Fruit fly (Drosophila melanogaster) whole organism, prepupa: ENCODE data around the gene CG4820.

Experiments used
- Blimp-1 ChIP-seq: fragments of 200-800 bp; sonication (Bioruptor generic); optimal IDR thresholded peaks from 3 replicates; lab custom pipeline; 2017; ENCODE audit warnings: missing biosample characterization, missing genetic modification characterization, mild to moderate bottlenecking, moderate library complexity, missing genetic modification reagents
- CG10631 ChIP-seq: fragments of 200-800 bp; sonication (Bioruptor generic); optimal IDR thresholded peaks from 2 replicates; lab custom pipeline; 2016; ENCODE audit warnings: missing biosample characterization, missing genetic modification characterization
- CG10669 ChIP-seq: fragments of 200-800 bp; sonication (Bioruptor generic); optimal IDR thresholded peaks from 3 replicates; lab custom pipeline; 2018; ENCODE audit warnings: missing biosample characterization, mild to moderate bottlenecking, missing genetic modification characterization, moderate library complexity
- CG11294 ChIP-seq: fragments of 200-800 bp; sonication (Bioruptor generic); IDR thresholded peaks from 2 replicates; pipeline ENCODE4 v1.3.6; 2022; ENCODE audit warnings: missing biosample characterization, missing genetic modification characterization
- CG11902 ChIP-seq: fragments of 200-800 bp; sonication (Bioruptor generic); optimal IDR thresholded peaks from 3 replicates; lab custom pipeline; 2016; ENCODE audit warnings: missing biosample characterization, missing genetic modification characterization
- CG1621 ChIP-seq: fragments of 200-800 bp; sonication (Bioruptor generic); optimal IDR thresholded peaks from 3 replicates; lab custom pipeline; 2018; ENCODE audit warnings: missing biosample characterization, mild to moderate bottlenecking, missing genetic modification characterization
- CG16779 ChIP-seq: fragments of 200-800 bp; sonication (Bioruptor generic); optimal IDR thresholded peaks from 3 replicates; lab custom pipeline; 2017; ENCODE audit warnings: missing biosample characterization, mild to moderate bottlenecking, missing genetic modification characterization
- CG34406 ChIP-seq: fragments of 200-800 bp; sonication (Bioruptor generic); optimal IDR thresholded peaks from 3 replicates; lab custom pipeline; 2016; ENCODE audit warnings: missing biosample characterization, missing genetic modification characterization
- CG3919 ChIP-seq: fragments of 200-800 bp; sonication (Bioruptor generic); optimal IDR thresholded peaks from 3 replicates; lab custom pipeline; 2016; ENCODE audit warnings: missing biosample characterization, missing genetic modification characterization
- CG4318 ChIP-seq: fragments of 200-800 bp; sonication (Bioruptor generic); optimal IDR thresholded peaks from 3 replicates; lab custom pipeline; 2017; ENCODE audit warnings: missing biosample characterization, mild to moderate bottlenecking, missing genetic modification characterization
- CG6163 ChIP-seq: fragments of 200-800 bp; sonication (Bioruptor generic); IDR thresholded peaks from 3 replicates; pipeline ENCODE4 v1.3.6; 2022; ENCODE audit warnings: missing biosample characterization, missing genetic modification characterization
- CG6276 ChIP-seq: fragments of 200-800 bp; sonication (Bioruptor generic); optimal IDR thresholded peaks from 2 replicates; lab custom pipeline; 2017; ENCODE audit warnings: missing biosample characterization, mild to moderate bottlenecking, missing genetic modification characterization
- CG6792 ChIP-seq: fragments of 200-800 bp; sonication (Bioruptor generic); optimal IDR thresholded peaks from 3 replicates; lab custom pipeline; 2016; ENCODE audit warnings: missing biosample characterization, missing genetic modification characterization
- CG6854 ChIP-seq: fragments of 200-800 bp; sonication (Bioruptor generic); optimal IDR thresholded peaks from 2 replicates; lab custom pipeline; 2017; ENCODE audit warnings: missing biosample characterization, mild to moderate bottlenecking, missing genetic modification characterization
- CG7368 ChIP-seq: fragments of 200-800 bp; sonication (Bioruptor generic); optimal IDR thresholded peaks from 3 replicates; lab custom pipeline; 2016; ENCODE audit warnings: missing biosample characterization, missing genetic modification characterization
- CG8119 ChIP-seq: fragments of 200-800 bp; sonication (Bioruptor generic); IDR thresholded peaks from 3 replicates; pipeline ENCODE4 v1.3.6; 2022; ENCODE audit warnings: missing biosample characterization, missing genetic modification characterization
- CG8632 ChIP-seq: fragments of 200-800 bp; sonication (Bioruptor generic); optimal IDR thresholded peaks from 3 replicates; lab custom pipeline; 2016; ENCODE audit warnings: missing biosample characterization, missing genetic modification characterization
- Eip75B ChIP-seq: fragments of 200-800 bp; sonication (Bioruptor generic); optimal IDR thresholded peaks from 3 replicates; lab custom pipeline; 2016; ENCODE audit warnings: missing biosample characterization, missing genetic modification characterization
- Eip78C ChIP-seq: fragments of 200-800 bp; sonication (Bioruptor generic); peaks from one replicate; lab custom pipeline; 2016; ENCODE audit warnings: missing biosample characterization, missing genetic modification characterization
- Eip93F ChIP-seq: fragments of 200-800 bp; sonication (Bioruptor generic); optimal IDR thresholded peaks from 2 replicates; lab custom pipeline; 2016; ENCODE audit warnings: missing biosample characterization, mild to moderate bottlenecking, missing genetic modification characterization
- Hr38 ChIP-seq: sonication (Bioruptor generic); optimal IDR thresholded peaks from 2 replicates; lab custom pipeline; 2016; ENCODE audit warnings: missing biosample characterization, missing genetic modification characterization
- Hr4 ChIP-seq: fragments of 200-800 bp; sonication (Bioruptor generic); optimal IDR thresholded peaks from 3 replicates; lab custom pipeline; 2016; ENCODE audit warnings: missing biosample characterization, missing genetic modification characterization
- Lpt ChIP-seq: fragments of 200-800 bp; sonication (Bioruptor generic); optimal IDR thresholded peaks from 3 replicates; lab custom pipeline; 2016; ENCODE audit warnings: missing biosample characterization, missing genetic modification characterization
- Met ChIP-seq: fragments of 200-800 bp; sonication (Bioruptor generic); optimal IDR thresholded peaks from 3 replicates; lab custom pipeline; 2016; ENCODE audit warnings: missing biosample characterization, missing genetic modification characterization
- Smox ChIP-seq: fragments of 200-800 bp; sonication (Bioruptor generic); optimal IDR thresholded peaks from 3 replicates; lab custom pipeline; 2016; ENCODE audit warnings: missing biosample characterization, missing genetic modification characterization
- Sox14 ChIP-seq: fragments of 200-800 bp; sonication (Bioruptor generic); optimal IDR thresholded peaks from 3 replicates; lab custom pipeline; 2016; ENCODE audit warnings: missing biosample characterization, missing genetic modification characterization
- achi ChIP-seq: fragments of 200-800 bp; sonication (Bioruptor generic); optimal IDR thresholded peaks from 3 replicates; lab custom pipeline; 2016; ENCODE audit warnings: missing biosample characterization, missing genetic modification characterization
- acj6 ChIP-seq: fragments of 200-800 bp; sonication (Bioruptor generic); optimal IDR thresholded peaks from 3 replicates; lab custom pipeline; 2016; ENCODE audit warnings: missing biosample characterization, missing genetic modification characterization
- dsx ChIP-seq: fragments of 200-800 bp; optimal IDR thresholded peaks from 3 replicates; lab custom pipeline; 2019; ENCODE audit warnings: missing biosample characterization, mild to moderate bottlenecking, missing genetic modification characterization, moderate library complexity; ENCODE audit not compliant: poor library complexity, severe bottlenecking
- eg ChIP-seq: fragments of 200-800 bp; sonication (Bioruptor generic); IDR thresholded peaks from 3 replicates; pipeline ENCODE4 v1.3.6; 2022; ENCODE audit warnings: missing biosample characterization, missing genetic modification characterization
- fd59A ChIP-seq: fragments of 200-800 bp; sonication (Bioruptor generic); optimal IDR thresholded peaks from 2 replicates; lab custom pipeline; 2017; ENCODE audit warnings: missing biosample characterization, mild to moderate bottlenecking, missing genetic modification characterization, missing genetic modification reagents
- fkh ChIP-seq: fragments of 200-800 bp; sonication (Bioruptor generic); optimal IDR thresholded peaks from 3 replicates; lab custom pipeline; 2017; ENCODE audit warnings: missing biosample characterization, mild to moderate bottlenecking, missing genetic modification characterization, moderate library complexity
- net ChIP-seq: fragments of 200-800 bp; sonication (Bioruptor generic); optimal IDR thresholded peaks from 3 replicates; lab custom pipeline; 2016; ENCODE audit warnings: missing biosample characterization, missing genetic modification characterization
- salr ChIP-seq, 2 experiments: fragments of 200-800 bp; sonication (Bioruptor generic); optimal IDR thresholded peaks; 3 replicates each; lab custom pipeline; 2016 to 2018; ENCODE audit warnings: missing biosample characterization in 2 of 2, missing genetic modification characterization in 2 of 2, mild to moderate bottlenecking in 1 of 2
- svp ChIP-seq: fragments of 200-800 bp; sonication (Bioruptor generic); peaks from one replicate; lab custom pipeline; 2016; ENCODE audit warnings: missing biosample characterization, missing genetic modification characterization
- topi ChIP-seq: fragments of 200-800 bp; sonication (Bioruptor generic); optimal IDR thresholded peaks from 3 replicates; lab custom pipeline; 2016; ENCODE audit warnings: missing biosample characterization, missing genetic modification characterization
- vri ChIP-seq: fragments of 200-800 bp; sonication (Bioruptor generic); optimal IDR thresholded peaks from 3 replicates; lab custom pipeline; 2016; ENCODE audit warnings: missing biosample characterization, mild to moderate bottlenecking, missing genetic modification characterization

Gene CG4820

DNA sequence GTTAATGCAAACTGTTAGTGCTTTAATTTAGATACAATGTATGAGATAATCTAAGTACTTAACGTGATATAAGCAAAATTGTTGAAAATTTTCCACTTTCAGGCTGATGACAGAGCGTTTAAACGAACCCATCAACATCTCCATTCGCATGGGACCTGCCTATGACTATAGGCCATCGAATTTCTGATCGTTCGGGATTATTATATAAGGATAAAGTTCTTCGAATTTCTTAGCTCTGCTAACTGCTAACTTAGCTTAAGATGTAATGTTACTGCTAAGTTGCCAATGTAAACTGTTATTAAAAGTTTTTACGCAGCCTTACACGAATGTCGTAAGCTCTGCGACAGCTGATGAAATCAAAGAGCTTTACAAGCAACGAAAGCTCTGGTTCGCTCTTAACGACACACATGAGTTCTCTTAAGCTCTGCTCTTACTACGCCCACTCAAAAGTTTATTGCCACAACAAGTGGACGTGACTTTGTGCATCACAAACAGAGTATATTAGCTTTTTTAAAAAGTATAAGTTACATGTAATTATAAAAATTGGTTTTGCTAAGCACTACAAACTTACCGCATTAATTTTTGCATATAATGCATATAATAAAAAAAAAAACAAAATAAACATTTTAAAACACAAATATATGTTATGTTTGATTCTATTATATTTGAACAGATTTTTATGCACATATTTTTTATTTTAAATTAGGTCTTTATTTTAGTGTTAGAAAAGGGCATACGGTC is 19.5 kb upstream of the CG4820 start (continued):
- peak; percentile 100 for TF ChIP-seq Eip78C
- TF ChIP-seq Hr38, result no peak
- TF ChIP-seq fd59A (GFP tag; lab: Kevin White, UChicago), result peak; percentile 97
- peak; percentile 99 for TF ChIP-seq svp (GFP tag; lab: Kevin White, UChicago)
- TF ChIP-seq Met (GFP tag; lab: Kevin White, UChicago), result peak; percentile 97
- peak; percentile 87 to 98 for TF ChIP-seq salr (GFP tag; optimal IDR thresholded peaks at IDR 0.05; lab: Kevin White, UChicago)
- peak; percentile 98 for TF ChIP-seq CG11294 (GFP tag; lab: Robert Waterston, UW)
- TF ChIP-seq CG10631 (GFP tag; lab: Kevin White, UChicago), result peak; percentile 99
- peak; percentile 96 for TF ChIP-seq Sox14 (GFP tag; lab: Kevin White, UChicago)
- peak; percentile 96 for TF ChIP-seq CG6792
- TF ChIP-seq Eip93F (GFP tag; lab: Kevin White, UChicago), result peak; percentile 85
- peak; percentile 99 for TF ChIP-seq topi (GFP tag; lab: Kevin White, UChicago)
- TF ChIP-seq net, result peak; percentile 96
- TF ChIP-seq CG34406 (GFP tag; lab: Kevin White, UChicago), result peak; percentile 99
- peak; percentile 100 for TF ChIP-seq CG8119 (GFP tag; lab: Robert Waterston, UW)
- peak; percentile 100 for TF ChIP-seq CG4318 (GFP tag; lab: Kevin White, UChicago)
- TF ChIP-seq CG11902 (GFP tag; lab: Kevin White, UChicago), result peak; percentile 96
- TF ChIP-seq CG16779 (tag; lab: Kevin White, UChicago), result peak; percentile 97
- peak; percentile 98 for TF ChIP-seq eg (GFP tag; lab: Robert Waterston, UW)
- TF ChIP-seq acj6 (GFP tag; lab: Kevin White, UChicago), result peak; percentile 97
- TF ChIP-seq vri, result peak; percentile 80
- TF ChIP-seq Lpt, result peak; percentile 98

DNA sequence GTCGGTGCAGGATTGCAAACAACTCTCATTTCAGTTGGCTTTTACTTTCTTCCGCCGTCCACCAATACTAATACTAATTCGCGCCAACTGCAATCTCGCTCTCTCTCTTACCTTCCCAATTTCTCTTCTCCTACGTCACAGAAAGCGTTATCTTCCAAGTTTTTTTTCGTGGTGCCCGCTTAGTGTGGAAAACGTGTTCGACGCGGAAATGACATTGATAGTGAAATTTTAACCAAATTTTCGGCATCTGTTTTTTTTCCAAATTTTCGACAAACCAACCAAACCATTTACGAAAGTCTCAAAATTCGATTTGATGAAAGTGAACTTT is 19.0 kb upstream of the CG4820 start, which contains the start of gene cu:
cu (plus strand) TSS at position 204 of the 328 bp plus-strand sequence.
- TF ChIP-seq CG10669 (GFP tag; lab: Kevin White, UChicago) (no peak), Smox (GFP tag; lab: Kevin White, UChicago) (no peak), CG6792 (no peak), CG4318 (GFP tag; lab: Kevin White, UChicago) (no peak), CG6276 (GFP tag; lab: Kevin White, UChicago) (no peak), CG1621 (tag; lab: Kevin White, UChicago) (no peak), Eip78C (no peak), Lpt (no peak), Hr4 (no peak), CG7368 (no peak), CG16779 (tag; lab: Kevin White, UChicago) (no peak)
- TF ChIP-seq, all 60 proteins: peak for 0

DNA sequence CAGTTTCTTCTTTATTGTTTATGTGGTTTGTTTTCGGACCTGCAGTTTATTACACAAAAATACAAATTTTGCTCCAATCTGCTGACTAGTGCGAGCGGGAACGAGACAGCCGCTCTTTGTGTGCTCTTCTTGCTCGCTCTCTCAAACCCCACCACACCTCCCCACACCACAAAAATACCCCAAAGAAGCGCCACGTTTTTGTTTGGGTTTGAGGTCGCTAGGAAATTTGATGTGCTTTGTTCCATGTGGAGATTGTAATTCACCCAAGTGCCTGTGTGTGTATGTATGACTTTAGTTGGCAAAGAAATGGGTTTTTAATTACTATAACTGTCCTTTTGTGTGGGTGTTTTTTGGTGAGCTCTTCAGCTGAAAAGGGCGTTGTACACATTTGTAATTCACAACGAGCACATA is 18.3 kb upstream of the CG4820 start:
- TF ChIP-seq Blimp-1 (peak; percentile 25), CG1621 (tag; lab: Kevin White, UChicago) (no peak), Eip75B (GFP tag; lab: Kevin White, UChicago) (no peak), svp (GFP tag; lab: Kevin White, UChicago) (peak; percentile 67), fkh (GFP tag; lab: Kevin White, UChicago) (peak; percentile 82), vri (peak; percentile 63), Sox14 (GFP tag; lab: Kevin White, UChicago) (peak; percentile 76), Eip78C (peak; percentile 69), dsx (GFP tag; lab: Kevin White, UChicago) (peak; percentile 21), CG8632 (peak; percentile 6), CG6276 (GFP tag; lab: Kevin White, UChicago) (no peak), CG3919 (no peak), eg (GFP tag; lab: Robert Waterston, UW) (peak; percentile 41; the same call in 1 of the 3 replicates), CG6163 (GFP tag; lab: Robert Waterston, UW) (0 out of 3 replicates have a peak, but pooled peaks have one; percentile 25), Lpt (peak; percentile 56), CG6854 (GFP tag; lab: Kevin White, UChicago) (peak; percentile 4), net (peak; percentile 7), achi (no peak)
